Fruit fly (Drosophila melanogaster) whole organism, embryonic: ENCODE results near the gene CG42673.

Experiments
- BtbVII ChIP-seq: fragments of 200-800 bp; sonication (Bioruptor generic); optimal IDR thresholded peaks from 3 replicates; lab custom pipeline; 2017; ENCODE audit warnings: missing biosample characterization, mild to moderate bottlenecking, missing genetic modification characterization
- CG10366 ChIP-seq: fragments of 200-800 bp; sonication (Bioruptor generic); IDR thresholded peaks from 2 replicates; pipeline ENCODE4 v1.3.6; 2022; ENCODE audit warnings: missing biosample characterization, missing genetic modification characterization
- CG10543 ChIP-seq: fragments of 200-800 bp; sonication (Bioruptor generic); optimal IDR thresholded peaks from 3 replicates; lab custom pipeline; 2017; ENCODE audit warnings: missing biosample characterization, mild to moderate bottlenecking, missing genetic modification characterization, moderate library complexity
- CG12769 ChIP-seq: fragments of 200-800 bp; sonication (Bioruptor generic); optimal IDR thresholded peaks from 2 replicates; lab custom pipeline; 2019; ENCODE audit warnings: missing biosample characterization, mild to moderate bottlenecking, missing genetic modification characterization, moderate library complexity
- CG12942 ChIP-seq: fragments of 200-800 bp; sonication (Bioruptor generic); optimal IDR thresholded peaks from 3 replicates; lab custom pipeline; 2016; ENCODE audit warnings: missing biosample characterization, missing genetic modification characterization
- CG14050 ChIP-seq: fragments of 200-800 bp; sonication (Bioruptor generic); IDR thresholded peaks from 3 replicates; pipeline ENCODE4 v1.3.6; 2022; ENCODE audit warnings: missing biosample characterization, missing genetic modification characterization
- CG15479 ChIP-seq: fragments of 200-800 bp; sonication (Bioruptor generic); optimal IDR thresholded peaks from 3 replicates; lab custom pipeline; 2019; ENCODE audit warnings: missing biosample characterization, mild to moderate bottlenecking, missing genetic modification characterization, moderate library complexity
- CG1602 ChIP-seq: fragments of 200-800 bp; sonication (Bioruptor generic); optimal IDR thresholded peaks from 3 replicates; lab custom pipeline; 2016; ENCODE audit warnings: missing biosample characterization, missing genetic modification characterization
- CG16815 ChIP-seq: fragments of 200-800 bp; sonication (Bioruptor generic); optimal IDR thresholded peaks from 3 replicates; lab custom pipeline; 2017; ENCODE audit warnings: missing biosample characterization, mild to moderate bottlenecking, missing genetic modification characterization
- CG18619 ChIP-seq: fragments of 200-800 bp; sonication (Bioruptor generic); optimal IDR thresholded peaks from 3 replicates; lab custom pipeline; 2017; ENCODE audit warnings: missing biosample characterization, mild to moderate bottlenecking, missing genetic modification characterization
- CG30403 ChIP-seq: fragments of 200-800 bp; sonication (Bioruptor generic); optimal IDR thresholded peaks from 3 replicates; lab custom pipeline; 2016; ENCODE audit warnings: missing biosample characterization, missing genetic modification characterization
- CG34224 ChIP-seq: fragments of 200-800 bp; sonication (Bioruptor generic); IDR thresholded peaks from 3 replicates; pipeline ENCODE4 v1.3.6; 2022; ENCODE audit warnings: missing biosample characterization, missing genetic modification characterization; ENCODE audit not compliant: partially characterized antibody
- CG34422 ChIP-seq: fragments of 200-800 bp; sonication (Bioruptor generic); IDR thresholded peaks from 3 replicates; pipeline ENCODE4 v1.3.6; 2022; ENCODE audit warnings: missing biosample characterization, missing genetic modification characterization
- CG3847 ChIP-seq: fragments of 200-800 bp; sonication (Bioruptor generic); IDR thresholded peaks from 2 replicates; pipeline ENCODE4 v1.3.6; 2022; ENCODE audit warnings: missing biosample characterization, missing genetic modification characterization
- CG4820 ChIP-seq: fragments of 200-800 bp; sonication (Bioruptor generic); optimal IDR thresholded peaks from 3 replicates; lab custom pipeline; 2016; ENCODE audit warnings: missing biosample characterization, missing genetic modification characterization
- CG6175 ChIP-seq: fragments of 200-800 bp; sonication (Bioruptor generic); IDR thresholded peaks from 3 replicates; pipeline ENCODE4 v1.3.6; 2022; ENCODE audit warnings: missing biosample characterization, missing genetic modification characterization
- CG9727 ChIP-seq: fragments of 200-800 bp; sonication (Bioruptor generic); optimal IDR thresholded peaks from 3 replicates; lab custom pipeline; 2017; ENCODE audit warnings: missing biosample characterization, mild to moderate bottlenecking, missing genetic modification characterization
- CG9797 ChIP-seq: fragments of 200-800 bp; sonication (Bioruptor generic); optimal IDR thresholded peaks from 3 replicates; lab custom pipeline; 2018; ENCODE audit warnings: missing biosample characterization, mild to moderate bottlenecking, missing genetic modification characterization
- Chrac-16 ChIP-seq: fragments of 200-800 bp; sonication (Bioruptor generic); optimal IDR thresholded peaks from 3 replicates; lab custom pipeline; 2016; ENCODE audit warnings: missing biosample characterization, missing genetic modification characterization
- D19A ChIP-seq: fragments of 200-800 bp; optimal IDR thresholded peaks from 3 replicates; lab custom pipeline; 2019; ENCODE audit warnings: missing biosample characterization, mild to moderate bottlenecking, missing genetic modification characterization, moderate library complexity
- Dbx ChIP-seq: fragments of 200-800 bp; sonication (Bioruptor generic); IDR thresholded peaks from 3 replicates; pipeline ENCODE4 v1.3.6; 2022; ENCODE audit warnings: missing biosample characterization, missing genetic modification characterization
- Dp ChIP-seq: fragments of 200-800 bp; sonication (Bioruptor generic); optimal IDR thresholded peaks from 2 replicates; lab custom pipeline; 2018; ENCODE audit warnings: missing biosample characterization, mild to moderate bottlenecking, missing genetic modification characterization, moderate library complexity
- Hr78 ChIP-seq, 2 experiments: fragments of 200-800 bp in 1 of 2; fragments of >200 bp in 1 of 2; sonication (Bioruptor generic) in 1 of 2; optimal IDR thresholded peaks; 2 replicates each; lab custom pipeline; 2017 to 2019; ENCODE audit warnings: missing biosample characterization in 2 of 2, missing genetic modification characterization in 2 of 2, mild to moderate bottlenecking in 1 of 2, moderate library complexity in 1 of 2
- MBD-R2 ChIP-seq: fragments of 200-800 bp; sonication (Bioruptor generic); IDR thresholded peaks from 2 replicates; pipeline ENCODE4 v1.3.6; 2022; ENCODE audit warnings: missing biosample characterization, missing genetic modification characterization
- Mad ChIP-seq: fragments of 200-800 bp; sonication (Bioruptor generic); optimal IDR thresholded peaks from 2 replicates; lab custom pipeline; 2016; ENCODE audit warnings: missing biosample characterization, missing genetic modification characterization
- Meics ChIP-seq: fragments of 200-800 bp; sonication (Bioruptor generic); optimal IDR thresholded peaks from 2 replicates; lab custom pipeline; 2017; ENCODE audit warnings: missing biosample characterization, mild to moderate bottlenecking, missing genetic modification characterization
- Nf-YB ChIP-seq: fragments of 200-800 bp; sonication (Bioruptor generic); optimal IDR thresholded peaks from 3 replicates; lab custom pipeline; 2019; ENCODE audit warnings: missing biosample characterization, mild to moderate bottlenecking, missing genetic modification characterization, moderate library complexity
- PHDP ChIP-seq: fragments of 200-800 bp; sonication (Bioruptor generic); optimal IDR thresholded peaks from 3 replicates; lab custom pipeline; 2018; ENCODE audit warnings: missing biosample characterization, mild to moderate bottlenecking, missing genetic modification characterization, moderate library complexity
- Pdp1 ChIP-seq, 2 experiments: fragments of 200-800 bp; sonication (Bioruptor generic); optimal IDR thresholded peaks; 3 replicates each; lab custom pipeline; 2016; ENCODE audit warnings: missing biosample characterization in 2 of 2, missing genetic modification characterization in 2 of 2, mild to moderate bottlenecking in 1 of 2, moderate library complexity in 1 of 2
- Sox100B ChIP-seq: fragments of 200-800 bp; sonication (Bioruptor generic); optimal IDR thresholded peaks from 3 replicates; lab custom pipeline; 2018; ENCODE audit warnings: missing biosample characterization, mild to moderate bottlenecking, missing genetic modification characterization
- Trl ChIP-seq, 3 experiments: fragments of >200 bp in 2 of 3; fragments of 200-800 bp in 1 of 3; sonication (Bioruptor generic) in 1 of 3; optimal IDR thresholded peaks; 2 replicates in 1 of 3; 3 replicates in 2 of 3; lab custom pipeline; 2016 to 2017; ENCODE audit warnings: missing biosample characterization in 1 of 3, missing genetic modification characterization in 1 of 3
- Xrp1 ChIP-seq: fragments of 200-800 bp; sonication (Bioruptor generic); IDR thresholded peaks from 2 replicates; pipeline ENCODE4 v1.3.6; 2022; ENCODE audit warnings: missing biosample characterization, missing genetic modification characterization
- az2 ChIP-seq: fragments of 200-800 bp; sonication (Bioruptor generic); optimal IDR thresholded peaks from 3 replicates; lab custom pipeline; 2016; ENCODE audit warnings: missing biosample characterization, missing genetic modification characterization
- bbx ChIP-seq: fragments of 200-800 bp; sonication (Bioruptor generic); IDR thresholded peaks from 2 replicates; pipeline ENCODE4 v1.3.6; 2022; ENCODE audit warnings: missing biosample characterization, missing genetic modification characterization; ENCODE audit not compliant: partially characterized antibody
- cad ChIP-seq: fragments of >200 bp; optimal IDR thresholded peaks from 2 replicates; lab custom pipeline; 2017; ENCODE audit warnings: missing biosample characterization, missing genetic modification characterization
- cg ChIP-seq: fragments of 200-800 bp; sonication (Bioruptor generic); optimal IDR thresholded peaks from 3 replicates; lab custom pipeline; 2019; ENCODE audit warnings: missing biosample characterization, mild to moderate bottlenecking, missing genetic modification characterization, moderate library complexity
- dati ChIP-seq: fragments of 200-800 bp; sonication (Bioruptor generic); IDR thresholded peaks from 2 replicates; pipeline ENCODE4 v1.3.6; 2022; ENCODE audit warnings: missing biosample characterization, missing genetic modification characterization
- kay ChIP-seq: fragments of 200-800 bp; sonication (Bioruptor generic); optimal IDR thresholded peaks from 2 replicates; lab custom pipeline; 2016; ENCODE audit warnings: missing biosample characterization, missing genetic modification characterization
- lola ChIP-seq, 3 experiments: fragments of >200 bp in 2 of 3; fragments of 200-800 bp in 1 of 3; sonication (Bioruptor generic) in 1 of 3; optimal IDR thresholded peaks; 2 replicates each; lab custom pipeline; 2017 to 2019; ENCODE audit warnings: missing biosample characterization in 3 of 3, missing genetic modification characterization in 3 of 3, mild to moderate bottlenecking in 1 of 3, moderate library complexity in 1 of 3
- psq ChIP-seq: fragments of 200-800 bp; sonication (Bioruptor generic); optimal IDR thresholded peaks from 2 replicates; lab custom pipeline; 2017; ENCODE audit warnings: missing biosample characterization, missing genetic modification characterization
- pzg ChIP-seq: fragments of 200-800 bp; sonication (Bioruptor generic); optimal IDR thresholded peaks from 3 replicates; lab custom pipeline; 2018; ENCODE audit warnings: missing biosample characterization, mild to moderate bottlenecking, missing genetic modification characterization, moderate library complexity
- sob ChIP-seq: fragments of 200-800 bp; sonication (Bioruptor generic); IDR thresholded peaks from 2 replicates; pipeline ENCODE4 v1.3.6; 2022; ENCODE audit warnings: missing biosample characterization, missing genetic modification characterization
- tio ChIP-seq: fragments of 200-800 bp; sonication (Bioruptor generic); optimal IDR thresholded peaks from 2 replicates; lab custom pipeline; 2017; ENCODE audit warnings: missing biosample characterization, missing genetic modification characterization, inconsistent platforms
- tx ChIP-seq: fragments of 200-800 bp; sonication (Bioruptor generic); optimal IDR thresholded peaks from 2 replicates; lab custom pipeline; 2016; ENCODE audit warnings: missing biosample characterization, missing genetic modification characterization
- z ChIP-seq: fragments of 200-800 bp; sonication (Bioruptor generic); IDR thresholded peaks from 3 replicates; pipeline ENCODE4 v1.3.6; 2022; ENCODE audit warnings: missing biosample characterization, missing genetic modification characterization
- zfh2 ChIP-seq: fragments of 200-800 bp; sonication (Bioruptor generic); optimal IDR thresholded peaks from 2 replicates; lab custom pipeline; 2016; ENCODE audit warnings: missing biosample characterization, missing genetic modification characterization

The CG42673 gene

DNA sequence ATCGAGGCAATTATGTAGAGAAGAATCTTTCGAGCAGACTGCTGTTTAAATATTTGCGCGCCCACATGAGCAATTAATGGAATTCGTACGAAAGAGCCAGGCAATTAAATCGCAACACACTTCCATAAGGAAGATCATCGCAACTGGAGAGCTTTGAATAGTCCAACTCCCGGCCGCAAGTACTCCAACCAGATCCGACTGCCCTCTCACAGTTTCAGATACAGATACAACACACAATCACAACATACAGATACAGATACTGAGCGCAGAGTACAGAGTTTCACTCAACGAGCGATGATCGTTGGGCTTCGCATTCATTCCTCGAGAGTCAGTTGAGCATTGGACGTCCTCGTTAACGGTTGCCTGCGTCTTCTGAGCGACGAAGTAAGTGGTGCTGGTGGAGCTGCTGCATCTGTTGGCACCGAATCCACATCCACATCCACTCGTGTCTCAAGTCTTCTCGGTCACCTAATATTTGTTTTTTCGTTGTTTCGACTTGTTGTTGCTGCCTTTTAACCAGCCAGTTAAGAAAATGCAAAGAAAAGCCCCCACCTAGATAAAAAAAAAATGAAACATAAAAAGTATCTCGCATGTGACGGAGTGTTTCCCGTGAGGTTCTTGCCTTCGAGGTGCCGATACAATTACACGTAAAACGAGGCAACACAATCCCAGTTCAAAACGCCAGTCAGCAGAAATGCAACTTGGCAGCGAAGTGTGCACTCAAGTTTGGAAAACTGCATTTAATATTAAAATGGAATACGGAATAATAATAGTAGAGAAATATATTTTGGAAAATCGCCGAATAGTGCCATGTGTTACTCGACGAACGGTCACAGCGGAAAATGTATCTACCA lies 67.8 kb downstream of the CG42673 start, which contains the start of gene LanB2 (continued):
- TF ChIP-seq Trl (optimal IDR thresholded peaks at IDR 0.05; lab: Kevin White, UChicago) (peak; percentile 63 to 71), Trl (GFP tag; optimal IDR thresholded peaks at IDR 0.05; lab: Kevin White, UChicago) (no peak), CG3847 (GFP tag; lab: Robert Waterston, UW) (no peak), az2 (GFP tag; lab: Kevin White, UChicago) (no peak), pzg (no peak), Dbx (no peak), lola (GFP tag; optimal IDR thresholded peaks at IDR 0.05; lab: Kevin White, UChicago) (no peak), Chrac-16 (GFP tag; lab: Kevin White, UChicago) (no peak), CG10366 (GFP tag; lab: Robert Waterston, UW) (no peak), zfh2 (GFP tag; lab: Kevin White, UChicago) (no peak), Xrp1 (GFP tag; lab: Robert Waterston, UW) (no peak), Dp (no peak), CG16815 (GFP tag; lab: Kevin White, UChicago) (no peak), kay (GFP tag; lab: Kevin White, UChicago) (no peak), CG15479 (GFP tag; lab: Kevin White, UChicago) (peak; percentile 58), CG12769 (tag; lab: Kevin White, UChicago) (peak; percentile 84), tx (GFP tag; lab: Kevin White, UChicago) (no peak), CG18619 (GFP tag; lab: Kevin White, UChicago) (no peak), dati (no peak), CG6175 (GFP tag; lab: Robert Waterston, UW) (no peak), sob (GFP tag; lab: Robert Waterston, UW) (peak; percentile 35; the same call in 1 of the 2 replicates), CG30403 (GFP tag; lab: Kevin White, UChicago) (no peak)
- TF ChIP-seq, all 482 proteins: peak for 76

- TF ChIP-seq CG34422 (GFP tag; lab: Robert Waterston, UW) (peak; percentile 31; the same call in 1 of the 3 replicates), Hr78 (GFP tag; optimal IDR thresholded peaks at IDR 0.05; lab: Kevin White, UChicago) (peak in 1 of 2 experiments; percentile 77), CG30403 (GFP tag; lab: Kevin White, UChicago) (no peak), CG9727 (GFP tag; lab: Kevin White, UChicago) (peak; percentile 38), bbx (GFP tag; lab: Robert Waterston, UW) (0 out of 2 replicates have a peak, but pooled peaks have one; percentile 13), D19A (tag; lab: Kevin White, UChicago) (no peak), Nf-YB (GFP tag; lab: Kevin White, UChicago) (peak; percentile 52), CG14050 (GFP tag; lab: Robert Waterston, UW) (no peak), MBD-R2 (no peak), psq (GFP tag; lab: Kevin White, UChicago) (peak; percentile 48), BtbVII (GFP tag; lab: Kevin White, UChicago) (no peak), CG10543 (peak; percentile 39), CG34224 (GFP tag; lab: Robert Waterston, UW) (no peak), CG9797 (GFP tag; lab: Kevin White, UChicago) (no peak), Pdp1 (GFP tag; optimal IDR thresholded peaks at IDR 0.05; lab: Kevin White, UChicago) (peak in 1 of 2 experiments; percentile 83), CG4820 (GFP tag; lab: Kevin White, UChicago) (no peak), z (GFP tag; lab: Robert Waterston, UW) (peak; percentile 95), PHDP (tag; lab: Kevin White, UChicago) (peak; percentile 2), tio (GFP tag; lab: Kevin White, UChicago) (no peak), CG1602 (no peak), Sox100B (GFP tag; lab: Kevin White, UChicago) (no peak), cg (GFP tag; lab: Kevin White, UChicago) (peak; percentile 75), Meics (GFP tag; lab: Kevin White, UChicago) (no peak), cad (GFP tag; lab: Kevin White, UChicago) (peak; percentile 20), Mad (GFP tag; lab: Kevin White, UChicago) (no peak), CG12942 (GFP tag; lab: Kevin White, UChicago) (no peak)
These were observed 68.6 kb downstream of the CG42673 start for dm6 chr3L:9615443-9616141.
